Worm (Caenorhabditis elegans): ENCODE measurements around the gene taf-6.2.

Gene taf-6.2

DNA sequence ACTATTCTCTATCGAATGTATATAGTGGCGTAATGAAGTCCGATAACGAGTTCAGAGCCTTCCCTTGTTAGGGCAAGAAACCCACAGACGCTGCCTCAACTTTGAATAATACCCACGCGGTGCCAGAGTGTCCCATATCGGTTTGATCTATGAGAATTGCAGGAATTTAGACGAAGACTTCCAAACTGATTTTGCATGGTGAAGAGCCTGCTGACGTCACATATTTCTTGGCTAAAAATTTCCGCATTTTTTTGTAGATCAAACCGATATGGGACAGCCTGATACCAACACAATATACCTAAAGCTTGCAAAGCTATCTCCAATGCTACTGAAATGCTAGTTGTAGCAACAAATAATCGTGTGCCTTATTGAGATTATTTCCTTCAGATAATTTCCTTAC is 47.3 kb upstream of the taf-6.2 start:
- TF ChIP-seq unc-42 (tag; optimal IDR thresholded peaks at IDR 0.05): no peak
- TF ChIP-seq elt-2 (tag; optimal IDR thresholded peaks at IDR 0.05): no peak
- no peak for TF ChIP-seq pha-4 (tag; optimal IDR thresholded peaks at IDR 0.05)
- TF ChIP-seq ceh-45 (GFP tag; IDR thresholded peaks at IDR 0.05): no peak
- TF ChIP-seq hlh-6 (tag; optimal IDR thresholded peaks at IDR 0.05): no peak

DNA sequence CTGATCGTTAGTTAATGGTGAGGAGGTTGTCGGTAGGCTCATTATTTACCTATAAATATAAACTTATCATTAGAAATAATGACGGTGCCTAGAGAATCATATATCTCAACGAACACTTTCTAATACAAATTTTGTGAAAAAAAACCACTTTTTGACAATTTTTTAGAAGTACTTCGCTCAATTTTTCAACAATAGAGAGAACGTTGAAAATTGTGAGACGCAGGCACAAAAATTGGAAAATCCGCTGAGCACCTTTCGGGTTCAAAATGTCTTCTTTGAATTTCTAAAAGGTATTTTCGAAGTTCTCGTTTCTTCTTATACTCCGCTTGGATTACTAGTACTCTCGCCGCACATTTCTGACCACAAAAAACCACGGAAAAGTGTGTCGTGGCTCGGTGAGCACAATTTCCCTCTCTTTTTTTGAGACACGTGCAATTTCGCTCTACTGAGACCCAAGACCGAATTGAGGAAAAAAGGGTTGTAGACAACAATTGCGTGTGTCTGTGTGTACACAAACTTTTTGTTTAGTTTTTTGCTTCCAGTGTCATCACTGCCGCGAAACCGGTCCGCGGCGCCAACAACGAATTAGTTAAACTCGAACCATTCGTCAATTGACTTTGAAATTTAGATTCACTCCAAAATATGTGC is 46.4 kb upstream of the taf-6.2 start, which contains the start of gene nape-1:
Gene nape-1, minus strand, starts transcription at position 51 of the 648 bp plus-strand sequence.
- TF ChIP-seq pqm-1 (tag; optimal IDR thresholded peaks at IDR 0.05): no peak
- no peak for TF ChIP-seq elt-2 (tag; optimal IDR thresholded peaks at IDR 0.05)
- peak; percentile 40 for TF ChIP-seq ceh-18 (tag; optimal IDR thresholded peaks at IDR 0.05)

DNA sequence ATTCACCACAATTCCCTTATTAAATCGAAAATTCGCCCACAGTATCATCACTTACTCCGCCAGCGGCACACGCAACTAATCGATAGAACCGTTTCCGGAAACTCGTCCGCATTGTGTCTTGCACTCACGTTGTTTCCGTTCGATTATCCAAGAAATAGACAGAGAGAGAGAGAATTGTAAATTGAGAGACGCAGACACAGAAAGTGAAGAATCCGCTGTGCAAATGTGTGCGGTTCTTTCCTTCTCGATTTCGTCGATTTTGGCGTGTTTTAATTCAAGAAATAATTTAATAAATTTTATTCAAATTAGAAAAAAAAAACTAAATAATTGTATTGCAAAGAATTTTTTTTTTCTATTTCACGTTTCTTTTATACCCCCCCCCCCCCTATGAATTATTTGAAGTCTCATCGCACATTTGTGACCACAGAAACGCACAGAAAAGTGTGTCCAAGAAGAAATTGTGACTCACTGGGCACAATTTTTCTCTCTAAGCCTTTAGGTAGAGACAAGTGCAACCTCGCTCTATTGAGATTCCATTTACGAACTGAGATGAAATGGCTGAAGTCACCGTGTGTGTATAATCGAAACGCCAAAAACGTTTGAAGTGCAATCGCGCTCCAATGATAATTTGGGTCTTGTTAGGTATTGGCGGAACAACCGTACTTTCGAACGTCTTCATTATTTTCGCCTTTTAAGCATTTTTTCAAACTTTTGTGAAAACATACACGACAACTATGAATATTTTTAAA is 44.3 kb upstream of the taf-6.2 start, which contains the start of gene nape-2:
Gene nape-2, minus strand, starts transcription at position 271 of the 749 bp plus-strand sequence.
- TF ChIP-seq ceh-31 (tag; optimal IDR thresholded peaks at IDR 0.05) (peak; percentile 3), ceh-48 (tag; optimal IDR thresholded peaks at IDR 0.05) (peak; percentile 34), dve-1 (tag; optimal IDR thresholded peaks at IDR 0.05) (no peak)

DNA sequence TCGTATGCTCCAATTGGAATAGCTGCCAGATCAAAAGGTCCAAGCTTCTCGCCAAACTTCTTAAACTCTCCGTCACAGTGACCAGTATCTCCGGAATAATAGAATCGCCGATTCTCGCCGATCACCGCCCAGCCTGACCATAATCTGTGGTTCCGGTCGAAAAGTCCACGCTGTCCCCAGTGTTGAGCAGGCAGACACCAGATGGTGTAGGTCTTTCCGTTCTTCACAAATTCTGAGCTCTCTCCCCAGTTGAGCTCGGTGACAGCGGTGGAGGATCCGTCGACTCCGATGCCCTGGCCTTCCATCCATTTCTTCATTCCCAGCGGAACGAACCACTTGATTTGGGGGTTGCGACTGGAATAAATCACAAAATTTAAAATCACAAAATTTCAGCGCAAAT is 41.7 kb upstream of the taf-6.2 start:
- TF ChIP-seq F13H6.1 (tag; optimal IDR thresholded peaks at IDR 0.05) (no peak), ceh-34 (tag; optimal IDR thresholded peaks at IDR 0.05) (no peak), ztf-16 (tag; optimal IDR thresholded peaks at IDR 0.05) (no peak), pax-1 (tag; optimal IDR thresholded peaks at IDR 0.05) (no peak), nhr-11 (tag; optimal IDR thresholded peaks at IDR 0.05) (no peak), hlh-13 (GFP tag; optimal IDR thresholded peaks at IDR 0.05) (no peak), K09A11.1 (tag; optimal IDR thresholded peaks at IDR 0.05; ENCODE audit: insufficient read depth) (no peak), Y22D7AL.16 (tag; optimal IDR thresholded peaks at IDR 0.05) (no peak), ceh-2 (tag; optimal IDR thresholded peaks at IDR 0.05) (no peak), zip-5 (tag; optimal IDR thresholded peaks at IDR 0.05) (no peak), odd-2 (tag; optimal IDR thresholded peaks at IDR 0.05) (no peak), lim-6 (tag; optimal IDR thresholded peaks at IDR 0.05) (no peak), ref-2 (tag; optimal IDR thresholded peaks at IDR 0.05) (no peak), ceh-14 (tag; optimal IDR thresholded peaks at IDR 0.05) (no peak), K02D7.2 (tag; optimal IDR thresholded peaks at IDR 0.05) (no peak), sox-4 (tag; optimal IDR thresholded peaks at IDR 0.05) (no peak), pha-2 (tag; optimal IDR thresholded peaks at IDR 0.05) (no peak), hlh-6 (tag; optimal IDR thresholded peaks at IDR 0.05) (no peak), lin-11 (tag; optimal IDR thresholded peaks at IDR 0.05) (no peak), ceh-45 (GFP tag; IDR thresholded peaks at IDR 0.05) (no peak)

DNA sequence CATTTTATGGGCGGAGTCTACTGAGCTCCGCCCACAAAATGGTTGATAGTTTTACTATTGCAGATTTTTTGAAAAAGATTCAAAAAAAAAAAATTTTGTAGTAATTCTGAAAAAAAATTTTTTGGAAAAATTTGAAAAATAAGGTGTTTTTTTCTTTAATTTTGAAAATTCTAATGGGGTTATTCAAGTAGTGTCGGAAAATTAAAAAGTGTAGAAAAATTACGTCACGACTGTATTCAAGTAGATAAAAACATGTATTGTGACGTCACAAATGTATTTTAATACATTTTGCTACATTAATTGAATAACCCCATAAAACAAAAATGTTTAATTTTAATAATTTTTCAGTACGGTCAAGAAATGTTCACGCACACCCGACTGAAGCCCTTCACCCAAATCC is 38.8 kb upstream of the taf-6.2 start:
- no peak for TF ChIP-seq ceh-22 (tag; optimal IDR thresholded peaks at IDR 0.05)
- no peak for TF ChIP-seq gmeb-2 (tag; optimal IDR thresholded peaks at IDR 0.05)
- no peak for TF ChIP-seq ceh-45 (GFP tag; IDR thresholded peaks at IDR 0.05)
- TF ChIP-seq dve-1 (tag; optimal IDR thresholded peaks at IDR 0.05): no peak
- no peak for TF ChIP-seq nhr-11 (tag; optimal IDR thresholded peaks at IDR 0.05)
- TF ChIP-seq unc-42 (tag; optimal IDR thresholded peaks at IDR 0.05): no peak
- no peak for TF ChIP-seq ceh-18 (tag; optimal IDR thresholded peaks at IDR 0.05)

DNA sequence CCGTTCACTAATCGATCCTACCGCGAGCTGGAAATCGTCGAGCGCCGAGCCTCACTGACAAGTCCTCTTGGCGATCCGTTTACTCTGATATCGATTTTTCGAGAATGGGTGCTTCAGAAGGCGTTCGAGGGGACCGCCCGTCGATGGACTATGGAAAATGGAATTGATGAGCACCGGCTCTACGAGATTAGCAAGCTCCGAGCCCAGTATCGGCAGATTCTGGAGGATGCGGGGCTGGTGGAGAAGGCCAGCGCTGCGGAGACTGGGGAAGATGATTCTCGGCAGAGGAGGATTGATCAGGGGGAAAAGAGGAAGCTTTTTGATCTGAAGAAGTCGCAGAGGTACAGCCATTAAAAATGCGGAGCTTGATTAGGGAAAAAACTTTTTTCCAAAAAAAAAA is 36.9 kb upstream of the taf-6.2 start:
- TF ChIP-seq elt-4 (tag; optimal IDR thresholded peaks at IDR 0.05) (peak; percentile 67), sox-2 (GFP tag; IDR thresholded peaks at IDR 0.05) (no peak)
